Fruit fly (Drosophila melanogaster) whole organism, adult: ENCODE measurements around the gene CG14960.

Source experiments
- CG11617 ChIP-seq: fragments of 200-800 bp; sonication (Bioruptor generic); optimal IDR thresholded peaks from 2 replicates; lab custom pipeline; 2017; ENCODE audit warnings: mild to moderate bottlenecking, missing biosample characterization, missing genetic modification reagents, missing genetic modification characterization
- CG12768 ChIP-seq: fragments of 200-800 bp; sonication (Bioruptor generic); optimal IDR thresholded peaks from 2 replicates; lab custom pipeline; 2017; ENCODE audit warnings: missing biosample characterization, missing genetic modification characterization, mild to moderate bottlenecking, moderate library complexity, missing genetic modification reagents
- CG14711 ChIP-seq: fragments of 200-800 bp; sonication (Bioruptor generic); optimal IDR thresholded peaks from 2 replicates; lab custom pipeline; 2018; ENCODE audit warnings: missing biosample characterization, mild to moderate bottlenecking, missing genetic modification characterization, moderate library complexity
- CG1620 ChIP-seq: fragments of 200-800 bp; sonication (Bioruptor generic); optimal IDR thresholded peaks from 2 replicates; lab custom pipeline; 2016; ENCODE audit warnings: missing biosample characterization, missing genetic modification characterization
- CG33017 ChIP-seq: fragments of 200-800 bp; sonication (Bioruptor generic); optimal IDR thresholded peaks from 2 replicates; lab custom pipeline; 2018; ENCODE audit warnings: missing biosample characterization, mild to moderate bottlenecking, missing genetic modification characterization, moderate library complexity
- CG5204 ChIP-seq: fragments of 200-800 bp; sonication (Bioruptor generic); optimal IDR thresholded peaks from 2 replicates; lab custom pipeline; 2016; ENCODE audit warnings: missing biosample characterization, missing genetic modification characterization
- CG7045 ChIP-seq: fragments of 200-800 bp; sonication (Bioruptor generic); optimal IDR thresholded peaks from 2 replicates; lab custom pipeline; 2017; ENCODE audit warnings: missing biosample characterization, mild to moderate bottlenecking, missing genetic modification characterization
- CG7101 ChIP-seq: fragments of 200-800 bp; sonication (Bioruptor generic); optimal IDR thresholded peaks from 2 replicates; lab custom pipeline; 2018; ENCODE audit warnings: missing biosample characterization, mild to moderate bottlenecking, missing genetic modification characterization, moderate library complexity
- Clk ChIP-seq: fragments of 200-800 bp; sonication (Bioruptor generic); optimal IDR thresholded peaks from 2 replicates; lab custom pipeline; 2017; ENCODE audit warnings: missing biosample characterization, missing genetic modification characterization
- Crg-1 ChIP-seq: fragments of 200-800 bp; sonication (Bioruptor generic); optimal IDR thresholded peaks from 2 replicates; lab custom pipeline; 2016; ENCODE audit warnings: missing biosample characterization, missing genetic modification characterization
- Hr96 ChIP-seq: fragments of 200-800 bp; sonication (Bioruptor generic); optimal IDR thresholded peaks from 2 replicates; lab custom pipeline; 2016; ENCODE audit warnings: missing biosample characterization, missing genetic modification characterization
- Mnt ChIP-seq: fragments of 200-800 bp; sonication (Bioruptor generic); optimal IDR thresholded peaks from 2 replicates; lab custom pipeline; 2016; ENCODE audit warnings: missing biosample characterization, mild to moderate bottlenecking, missing genetic modification characterization
- bab1 ChIP-seq: fragments of 200-800 bp; sonication (Bioruptor generic); optimal IDR thresholded peaks from 3 replicates; lab custom pipeline; 2019; ENCODE audit warnings: missing biosample characterization, mild to moderate bottlenecking, missing genetic modification characterization, moderate library complexity
- cic ChIP-seq: fragments of 200-800 bp; sonication (Bioruptor generic); optimal IDR thresholded peaks from 2 replicates; lab custom pipeline; 2017; ENCODE audit warnings: missing biosample characterization, mild to moderate bottlenecking, missing genetic modification characterization, moderate library complexity
- cnc ChIP-seq, 2 experiments: fragments of >200 bp; optimal IDR thresholded peaks; 2 replicates each; lab custom pipeline; 2017
- kay ChIP-seq: fragments of 200-800 bp; sonication (Bioruptor generic); peaks from one replicate; lab custom pipeline; 2016; ENCODE audit warnings: missing biosample characterization, missing genetic modification characterization, borderline replicate concordance
- ovo ChIP-seq: fragments of 200-800 bp; sonication (Bioruptor generic); optimal IDR thresholded peaks from 2 replicates; lab custom pipeline; 2016; ENCODE audit warnings: missing biosample characterization, missing genetic modification characterization
- pad ChIP-seq: fragments of 200-800 bp; sonication (Bioruptor generic); optimal IDR thresholded peaks from 3 replicates; lab custom pipeline; 2017; ENCODE audit warnings: missing biosample characterization, missing genetic modification characterization, mild to moderate bottlenecking, moderate library complexity, missing genetic modification reagents
- tj ChIP-seq: fragments of 200-800 bp; sonication (Bioruptor generic); optimal IDR thresholded peaks from 3 replicates; lab custom pipeline; 2017; ENCODE audit warnings: missing biosample characterization, mild to moderate bottlenecking, missing genetic modification characterization, moderate library complexity
- toe ChIP-seq: fragments of 200-800 bp; sonication (Bioruptor generic); optimal IDR thresholded peaks from 2 replicates; lab custom pipeline; 2016; ENCODE audit warnings: missing biosample characterization, missing genetic modification characterization

Gene CG14960

DNA sequence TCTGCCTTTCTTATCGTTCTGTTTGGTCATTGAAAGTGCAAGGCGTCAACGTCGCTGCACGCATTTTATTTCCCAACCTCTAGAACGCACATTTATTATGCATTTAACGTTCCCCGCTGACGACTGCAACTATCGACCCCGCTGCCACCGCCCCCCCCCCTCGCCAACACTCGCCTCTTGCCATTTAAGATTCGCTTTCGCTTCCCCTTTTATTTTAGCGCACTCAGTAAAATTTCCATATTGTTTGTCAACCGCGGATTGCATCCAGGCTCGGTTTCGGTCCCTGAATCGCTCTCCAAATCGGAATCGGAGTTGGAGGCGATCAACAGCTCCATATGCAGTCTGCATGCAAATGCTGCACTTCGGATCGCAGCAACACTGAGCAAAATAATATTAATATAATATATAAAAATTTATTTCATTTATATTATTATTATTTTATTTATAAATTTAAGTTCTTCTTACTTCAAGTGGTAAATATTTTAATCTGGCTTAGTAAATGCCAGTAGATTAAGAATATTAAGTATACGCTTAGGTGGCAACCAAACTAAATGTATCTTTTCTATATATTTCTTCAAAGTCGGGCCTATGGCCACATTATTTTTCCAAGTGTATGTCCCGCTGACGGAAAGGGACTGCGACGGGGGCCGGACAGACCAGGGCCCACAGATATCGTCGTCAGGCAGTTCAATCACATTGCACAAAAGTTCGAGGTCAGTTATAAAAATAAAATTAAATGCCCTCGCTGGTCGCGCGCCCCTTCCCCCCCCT, 30.1 kb upstream of the CG14960 start:
- TF ChIP-seq kay (GFP tag; lab: Kevin White, UChicago) (peak; percentile 9), CG5204 (GFP tag; lab: Kevin White, UChicago) (no peak), tj (GFP tag; lab: Kevin White, UChicago) (peak; percentile 48), Crg-1 (GFP tag; lab: Kevin White, UChicago) (no peak), CG1620 (no peak), pad (GFP tag; lab: Kevin White, UChicago) (no peak), Clk (GFP tag; lab: Kevin White, UChicago) (no peak), Hr96 (GFP tag; lab: Kevin White, UChicago) (no peak), CG11617 (GFP tag; lab: Kevin White, UChicago) (no peak), cic (GFP tag; lab: Kevin White, UChicago) (no peak), ovo (GFP tag; lab: Kevin White, UChicago) (no peak), CG14711 (tag; lab: Kevin White, UChicago) (no peak), CG7045 (GFP tag; lab: Kevin White, UChicago) (no peak)

DNA sequence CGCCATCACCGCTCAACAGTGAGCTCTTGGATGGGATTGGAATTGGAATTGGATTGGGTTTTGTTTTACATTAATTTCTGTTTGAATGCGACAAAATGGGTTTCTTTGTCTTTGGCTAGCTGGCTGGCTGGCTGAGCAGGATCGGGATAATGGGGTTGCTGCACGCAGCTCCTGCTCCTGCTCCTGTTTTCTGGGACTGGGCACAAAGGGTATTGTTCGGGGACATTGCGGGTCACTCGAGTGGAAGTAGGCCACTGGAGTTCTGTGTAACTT, 29.5 kb upstream of the CG14960 start:
- TF ChIP-seq CG7045 (GFP tag; lab: Kevin White, UChicago), result no peak
- no peak for TF ChIP-seq CG11617 (GFP tag; lab: Kevin White, UChicago)
- TF ChIP-seq CG7101 (tag; lab: Kevin White, UChicago), result no peak
- no peak for TF ChIP-seq toe (GFP tag; lab: Kevin White, UChicago)
- TF ChIP-seq Mnt (GFP tag; lab: Kevin White, UChicago), result no peak
- TF ChIP-seq bab1, result no peak
- no peak for TF ChIP-seq pad (GFP tag; lab: Kevin White, UChicago)
- no peak for TF ChIP-seq cic (GFP tag; lab: Kevin White, UChicago)
- no peak for TF ChIP-seq ovo (GFP tag; lab: Kevin White, UChicago)
- no peak for TF ChIP-seq tj (GFP tag; lab: Kevin White, UChicago)
- no peak for TF ChIP-seq CG14711 (tag; lab: Kevin White, UChicago)
- TF ChIP-seq Crg-1 (GFP tag; lab: Kevin White, UChicago), result no peak
- no peak for TF ChIP-seq kay (GFP tag; lab: Kevin White, UChicago)
- no peak for TF ChIP-seq CG33017
- TF ChIP-seq CG1620, result no peak
- TF ChIP-seq CG12768 (GFP tag; lab: Kevin White, UChicago), result no peak
- no peak for TF ChIP-seq CG5204 (GFP tag; lab: Kevin White, UChicago)
- TF ChIP-seq Hr96 (GFP tag; lab: Kevin White, UChicago), result no peak
- TF ChIP-seq cnc (optimal IDR thresholded peaks at IDR 0.05; lab: Kevin White, UChicago), result no peak
- TF ChIP-seq Clk (GFP tag; lab: Kevin White, UChicago), result no peak

dm6 chr3L:3242121-3243083, 28.4 kb upstream of the CG14960 start:
- no peak for TF ChIP-seq CG1620
- no peak for TF ChIP-seq Hr96 (GFP tag; lab: Kevin White, UChicago)
- TF ChIP-seq tj (GFP tag; lab: Kevin White, UChicago), result no peak
- TF ChIP-seq CG7101 (tag; lab: Kevin White, UChicago), result no peak
- TF ChIP-seq CG33017, result no peak
- no peak for TF ChIP-seq toe (GFP tag; lab: Kevin White, UChicago)
- TF ChIP-seq cic (GFP tag; lab: Kevin White, UChicago), result no peak
- TF ChIP-seq pad (GFP tag; lab: Kevin White, UChicago), result no peak
- no peak for TF ChIP-seq Clk (GFP tag; lab: Kevin White, UChicago)
- no peak for TF ChIP-seq bab1

DNA sequence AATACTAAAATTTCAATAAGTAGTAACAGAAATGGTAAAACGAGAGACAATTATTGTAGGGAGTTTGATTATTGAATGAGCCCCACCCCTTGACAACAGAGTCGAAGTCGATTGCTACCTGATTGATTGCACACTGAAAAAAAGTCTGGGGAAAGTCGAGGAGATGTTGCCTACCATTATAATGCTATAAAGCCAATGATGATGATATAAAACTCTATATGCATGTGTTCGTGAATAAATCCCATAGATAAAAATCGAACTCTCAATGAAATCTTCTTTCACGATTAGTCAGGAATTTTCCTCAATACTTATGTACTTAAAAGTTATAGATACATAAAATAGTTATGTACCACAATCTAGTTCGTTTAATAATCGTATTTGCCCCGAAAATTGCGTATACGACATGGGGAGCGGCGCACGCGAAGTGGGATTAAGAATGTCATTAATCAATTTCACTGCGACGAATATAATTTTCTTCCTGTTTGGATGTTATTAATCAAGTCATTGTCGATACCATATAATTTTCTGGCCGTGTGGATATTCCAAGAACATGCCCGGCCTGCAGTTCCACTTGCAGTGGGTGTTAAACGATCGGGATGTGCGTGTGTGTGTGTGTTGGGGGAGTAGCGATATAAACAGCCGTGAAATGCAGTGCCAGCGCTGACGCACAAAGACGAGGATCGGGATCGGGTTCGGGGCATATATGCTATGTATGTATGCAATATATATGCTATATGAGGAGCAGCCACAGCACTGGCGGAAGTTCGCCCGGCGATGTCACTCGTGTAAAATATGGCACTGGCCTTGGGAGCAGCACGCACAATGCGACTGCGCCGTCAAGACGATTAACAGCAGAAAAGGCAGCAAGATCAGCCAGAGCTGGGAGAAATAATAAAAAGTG, 26.3 kb upstream of the CG14960 start, which contains the start of gene CG12078:
CG12078 (minus strand) TSS at position 51 of the 901 bp plus-strand sequence.
- TF ChIP-seq CG14711 (tag; lab: Kevin White, UChicago) (no peak), Mnt (GFP tag; lab: Kevin White, UChicago) (no peak), kay (GFP tag; lab: Kevin White, UChicago) (no peak)

dm6 chr3L:3245189-3245588, 25.6 kb upstream of the CG14960 start:
- TF ChIP-seq pad (GFP tag; lab: Kevin White, UChicago) (no peak), cnc (optimal IDR thresholded peaks at IDR 0.05; lab: Kevin White, UChicago) (no peak), Clk (GFP tag; lab: Kevin White, UChicago) (no peak), kay (GFP tag; lab: Kevin White, UChicago) (no peak), ovo (GFP tag; lab: Kevin White, UChicago) (no peak), toe (GFP tag; lab: Kevin White, UChicago) (no peak), tj (GFP tag; lab: Kevin White, UChicago) (no peak), CG7045 (GFP tag; lab: Kevin White, UChicago) (no peak), Hr96 (GFP tag; lab: Kevin White, UChicago) (no peak), CG33017 (no peak), bab1 (no peak), CG7101 (tag; lab: Kevin White, UChicago) (no peak), Crg-1 (GFP tag; lab: Kevin White, UChicago) (no peak), Mnt (GFP tag; lab: Kevin White, UChicago) (no peak), cic (GFP tag; lab: Kevin White, UChicago) (no peak), CG14711 (tag; lab: Kevin White, UChicago) (no peak)
